Worm (Caenorhabditis elegans) whole organism, midembryonic: ENCODE results near the gene clec-218.

ENCODE experiments used
- T22C8.4 ChIP-seq: fragments of 200-800 bp; sonication (Bioruptor generic); IDR thresholded peaks from 2 replicates; pipeline ENCODE4 v1.3.6; 2022; ENCODE audit warnings: missing genetic modification characterization, missing compliant biosample characterization
- cog-1 ChIP-seq: sonication (generic microtip); optimal IDR thresholded peaks from 2 replicates; lab custom pipeline; 2016; ENCODE audit warnings: missing genetic modification characterization, missing compliant biosample characterization
- klf-2 ChIP-seq: fragments of 200-800 bp; sonication (Bioruptor generic); conservative IDR thresholded peaks from 2 replicates; pipeline ENCODE4 v1.3.6; 2022; ENCODE audit warnings: missing genetic modification reagents, missing genetic modification characterization, missing compliant biosample characterization
- med-1 ChIP-seq: sonication (generic microtip); optimal IDR thresholded peaks from 2 replicates; lab custom pipeline; 2017; ENCODE audit warnings: missing genetic modification characterization, mild to moderate bottlenecking, missing compliant biosample characterization, antibody characterized with exemption, missing genetic modification reagents; ENCODE audit not compliant: insufficient read depth
- ref-1 ChIP-seq: fragments of 200-800 bp; sonication (Bioruptor generic); conservative IDR thresholded peaks from 2 replicates; pipeline ENCODE4 v1.3.6; 2022; ENCODE audit warnings: missing genetic modification reagents, missing genetic modification characterization, missing compliant biosample characterization
- tab-1 ChIP-seq: fragments of 200-800 bp; sonication (Bioruptor generic); IDR thresholded peaks from 2 replicates; pipeline ENCODE4 v1.3.6; 2022; ENCODE audit warnings: missing genetic modification characterization, missing compliant biosample characterization
- ztf-23 ChIP-seq: fragments of 200-800 bp; sonication (Bioruptor generic); IDR thresholded peaks from 2 replicates; pipeline ENCODE4 v1.3.6; 2022; ENCODE audit warnings: missing genetic modification reagents, missing genetic modification characterization, missing compliant biosample characterization
- ztf-29 ChIP-seq: fragments of 200-800 bp; sonication (Bioruptor generic); IDR thresholded peaks from 2 replicates; pipeline ENCODE4 v1.3.6; 2022; ENCODE audit warnings: missing genetic modification reagents, missing genetic modification characterization, missing compliant biosample characterization

DNA sequence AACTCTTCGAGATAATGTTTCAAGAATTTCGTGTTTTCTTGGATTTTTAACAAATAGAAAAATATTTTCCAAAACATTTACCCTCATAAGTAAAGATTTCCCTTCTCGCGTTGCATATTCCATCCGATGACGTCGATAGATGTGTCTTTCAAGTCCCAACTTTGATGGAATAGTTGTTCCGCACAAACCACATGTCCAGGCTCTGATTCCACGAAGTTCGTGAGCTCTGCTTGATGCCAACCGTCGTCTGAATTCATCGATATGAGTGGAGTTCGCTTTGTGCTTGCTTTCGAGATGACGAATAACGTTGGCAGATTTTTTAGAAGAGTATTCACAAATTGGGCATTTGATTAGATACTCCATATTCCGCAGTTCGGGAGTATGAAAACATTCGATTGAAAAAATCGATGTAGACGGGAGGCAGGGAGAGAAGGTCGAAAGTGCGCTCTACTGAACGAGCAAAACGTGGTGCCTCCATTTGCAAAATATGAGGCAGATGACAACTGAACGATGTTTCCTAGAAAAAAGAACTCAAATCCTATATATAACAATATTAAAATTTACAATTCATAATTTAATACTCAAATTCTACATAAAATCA, 6.7 kb upstream of the clec-218 start, which contains the start of gene W02D7.6:
- TF ChIP-seq cog-1 (tag; lab: Kevin White, UChicago) (no peak), ref-1 (GFP tag; lab: Robert Waterston, UW) (no peak), tab-1 (no peak), ztf-23 (no peak), ztf-29 (GFP tag; lab: Robert Waterston, UW) (no peak), med-1 (GFP tag; lab: Kevin White, UChicago) (no peak), klf-2 (GFP tag; lab: Robert Waterston, UW) (no peak), T22C8.4 (no peak)
